Worm (Caenorhabditis elegans): ENCODE results near the gene cnt-2.

cnt-2 gene

DNA sequence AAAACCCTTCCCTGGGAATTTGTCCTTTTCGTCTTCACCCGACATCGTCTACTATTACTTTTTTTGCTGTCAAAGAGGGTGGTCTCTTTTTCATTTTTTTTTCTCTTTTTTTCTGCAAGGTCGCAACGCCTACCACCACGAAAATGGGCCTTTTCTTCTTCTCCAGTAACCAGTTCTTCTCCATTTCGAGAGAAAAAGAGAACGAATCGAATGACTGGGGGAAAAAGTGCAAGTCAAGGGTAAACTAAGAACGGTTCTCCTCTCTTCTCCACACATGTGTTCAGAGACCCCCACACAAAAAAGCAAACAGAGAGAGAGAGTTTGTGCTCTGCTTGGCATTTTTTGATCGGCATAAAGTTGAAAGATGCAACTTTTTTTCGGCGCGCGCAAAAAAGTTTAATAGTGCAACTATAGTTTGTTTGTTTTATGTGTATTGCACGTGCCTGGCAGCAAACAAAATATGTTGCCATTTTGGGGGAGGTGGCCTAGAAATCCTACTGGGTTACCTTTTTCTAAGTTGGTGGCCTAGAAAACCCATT is 18.3 kb upstream of the cnt-2 start:
- TF ChIP-seq efl-1 (optimal IDR thresholded peaks at IDR 0.05): peak in 1 of 2 experiments; percentile 0
- peak in 1 of 2 experiments; percentile 68 for TF ChIP-seq efl-1 (GFP tag; optimal IDR thresholded peaks at IDR 0.05 in 1 of 2)
- no peak for TF ChIP-seq unc-86 (tag; optimal IDR thresholded peaks at IDR 0.05)
- TF ChIP-seq lin-14 (GFP tag; optimal IDR thresholded peaks at IDR 0.05): peak; percentile 61
- peak; percentile 23 for TF ChIP-seq nhr-20 (tag; optimal IDR thresholded peaks at IDR 0.05)
- peak; percentile 72 for TF ChIP-seq blmp-1 (tag; optimal IDR thresholded peaks at IDR 0.05)
- peak; percentile 12 for TF ChIP-seq mep-1 (tag; optimal IDR thresholded peaks at IDR 0.05)
- TF ChIP-seq nhr-71 (tag; optimal IDR thresholded peaks at IDR 0.05): peak; percentile 7
- TF ChIP-seq nhr-85 (tag): peak; percentile 3
- peak in 1 of 2 experiments; percentile 41 for TF ChIP-seq mdl-1 (tag; optimal IDR thresholded peaks at IDR 0.05)
- no peak for TF ChIP-seq nhr-237 (tag; optimal IDR thresholded peaks at IDR 0.05)

ce11 chrIII:10637933-10638332 is 16.9 kb upstream of the cnt-2 start:
- TF ChIP-seq blmp-1 (tag; optimal IDR thresholded peaks at IDR 0.05): peak; percentile 78
- TF ChIP-seq dsc-1 (tag; optimal IDR thresholded peaks at IDR 0.05): no peak

- no peak for TF ChIP-seq mep-1 (tag; optimal IDR thresholded peaks at IDR 0.05)
- TF ChIP-seq swsn-7 (tag; optimal IDR thresholded peaks at IDR 0.05): no peak
- TF ChIP-seq lsy-2 (tag; optimal IDR thresholded peaks at IDR 0.05): peak in 1 of 2 experiments; percentile 7
- TF ChIP-seq ceh-82 (tag; optimal IDR thresholded peaks at IDR 0.05): peak in 1 of 3 experiments; percentile 1
- no peak for TF ChIP-seq aha-1 (tag; optimal IDR thresholded peaks at IDR 0.05)
- no peak for TF ChIP-seq ceh-63 (GFP tag; optimal IDR thresholded peaks at IDR 0.05)
- TF ChIP-seq nhr-85 (tag): no peak
- no peak for TF ChIP-seq lin-13 (GFP tag; optimal IDR thresholded peaks at IDR 0.05)
- TF ChIP-seq unc-62 (GFP tag; optimal IDR thresholded peaks at IDR 0.05): no peak
These were observed 16.3 kb upstream of the cnt-2 start, which contains the start of gene Y39A1A.27 for ce11 chrIII:10638339-10639021. Y39A1A.27 (plus strand) TSS chrIII:10638971.

ce11 chrIII:10642781-10643180 is 12.0 kb upstream of the cnt-2 start, which contains the start of the genes dhs-11 and orc-1:
dhs-11 (minus strand) TSS chrIII:10642865.
orc-1 (plus strand) TSS chrIII:10643129.
- TF ChIP-seq isw-1 (GFP tag; IDR thresholded peaks at IDR 0.05): peak; percentile 35
- TF ChIP-seq egl-27 (tag; optimal IDR thresholded peaks at IDR 0.05): no peak
- TF ChIP-seq nhr-237 (tag; optimal IDR thresholded peaks at IDR 0.05): no peak
- no peak for TF ChIP-seq pag-3 (tag; optimal IDR thresholded peaks at IDR 0.05; ENCODE audit: borderline replicate concordance, insufficient read depth)
- TF ChIP-seq ama-1 (optimal IDR thresholded peaks at IDR 0.05): no peak
- TF ChIP-seq C34B4.2 (tag; optimal IDR thresholded peaks at IDR 0.05): no peak
- peak; percentile 59 for TF ChIP-seq C16A3.4 (tag; optimal IDR thresholded peaks at IDR 0.05)
- TF ChIP-seq sox-4 (tag; optimal IDR thresholded peaks at IDR 0.05): no peak
- no peak for TF ChIP-seq egl-13 (tag; optimal IDR thresholded peaks at IDR 0.05)
- peak; percentile 88 for TF ChIP-seq F16B12.6 (tag; optimal IDR thresholded peaks at IDR 0.05)
- peak; percentile 30 for TF ChIP-seq skn-1 (tag; optimal IDR thresholded peaks at IDR 0.05)
- TF ChIP-seq lsy-2 (tag; optimal IDR thresholded peaks at IDR 0.05): peak; percentile 98 to 99
- no peak for TF ChIP-seq irx-1 (tag; optimal IDR thresholded peaks at IDR 0.05)
- no peak for TF ChIP-seq fkh-4 (tag; optimal IDR thresholded peaks at IDR 0.05; ENCODE audit: borderline replicate concordance)
- no peak for TF ChIP-seq nhr-12 (tag; optimal IDR thresholded peaks at IDR 0.05)
- no peak for TF ChIP-seq lin-14 (GFP tag; optimal IDR thresholded peaks at IDR 0.05)
- TF ChIP-seq lir-3 (tag; optimal IDR thresholded peaks at IDR 0.05; ENCODE audit: poor library complexity): no peak
- TF ChIP-seq elt-3 (tag; optimal IDR thresholded peaks at IDR 0.05): peak in 1 of 6 experiments; percentile 75
- TF ChIP-seq nhr-71 (tag; optimal IDR thresholded peaks at IDR 0.05): peak; percentile 66
- TF ChIP-seq nhr-19 (GFP tag; conservative IDR thresholded peaks at IDR 0.05): peak; percentile 51
- no peak for TF ChIP-seq jun-1 (tag; optimal IDR thresholded peaks at IDR 0.05)
- peak; percentile 54 for TF ChIP-seq tbx-2 (tag; optimal IDR thresholded peaks at IDR 0.05)
- TF ChIP-seq lin-35 (GFP tag; optimal IDR thresholded peaks at IDR 0.05): peak; percentile 88 to 95
- no peak for TF ChIP-seq zip-4 (GFP tag; optimal IDR thresholded peaks at IDR 0.05)
- TF ChIP-seq nhr-76 (tag; optimal IDR thresholded peaks at IDR 0.05): no peak
- TF ChIP-seq grh-1 (GFP tag; IDR thresholded peaks at IDR 0.05): no peak
- no peak for TF ChIP-seq mef-2 (tag; optimal IDR thresholded peaks at IDR 0.05)
- TF ChIP-seq rnt-1 (tag; optimal IDR thresholded peaks at IDR 0.05): peak; percentile 57
- TF ChIP-seq ceh-63 (GFP tag; optimal IDR thresholded peaks at IDR 0.05): no peak
- peak; percentile 88 to 93 (median 90) for TF ChIP-seq dpl-1 (GFP tag; optimal IDR thresholded peaks at IDR 0.05)
- peak; percentile 29 for TF ChIP-seq fkh-8 (tag; optimal IDR thresholded peaks at IDR 0.05)
